Worm (Caenorhabditis elegans) whole organism, young adult: ENCODE measurements around the gene T03G6.3.

Source experiments
- B0261.1 ChIP-seq: sonication (generic microtip); optimal IDR thresholded peaks from 2 replicates; lab custom pipeline; 2016; ENCODE audit warnings: mild to moderate bottlenecking, missing genetic modification characterization, moderate library complexity, missing compliant biosample characterization
- F23B12.7 ChIP-seq: sonication (generic microtip); optimal IDR thresholded peaks from 2 replicates; lab custom pipeline; 2017; ENCODE audit warnings: missing genetic modification characterization, mild to moderate bottlenecking, missing compliant biosample characterization, antibody characterized with exemption, moderate library complexity; ENCODE audit not compliant: insufficient read depth
- F52B5.7 ChIP-seq: sonication (generic microtip); optimal IDR thresholded peaks from 2 replicates; lab custom pipeline; 2016; ENCODE audit warnings: mild to moderate bottlenecking, missing genetic modification characterization, missing compliant biosample characterization
- F57A8.1 ChIP-seq: fragments of 200-800 bp; sonication (Bioruptor generic); optimal IDR thresholded peaks from 2 replicates; lab custom pipeline; 2018; ENCODE audit warnings: mild to moderate bottlenecking, missing genetic modification characterization, moderate library complexity, missing compliant biosample characterization
- K11D2.4 ChIP-seq: fragments of 200-800 bp; sonication (Bioruptor generic); IDR thresholded peaks from 2 replicates; pipeline ENCODE4 v1.3.6; 2022; ENCODE audit warnings: missing genetic modification reagents, missing genetic modification characterization, missing compliant biosample characterization
- Y79H2A.3 ChIP-seq: fragments of 200-800 bp; sonication (Bioruptor generic); conservative IDR thresholded peaks from 2 replicates; pipeline ENCODE4 v1.3.6; 2022; ENCODE audit warnings: missing genetic modification reagents, missing genetic modification characterization, missing compliant biosample characterization
- ZK185.1 ChIP-seq: sonication (generic microtip); optimal IDR thresholded peaks from 2 replicates; lab custom pipeline; 2016; ENCODE audit warnings: mild to moderate bottlenecking, missing genetic modification characterization, missing compliant biosample characterization; ENCODE audit not compliant: poor library complexity, severe bottlenecking
- atf-7 ChIP-seq: sonication (generic microtip); optimal IDR thresholded peaks from 2 replicates; lab custom pipeline; 2017; ENCODE audit warnings: mild to moderate bottlenecking, missing genetic modification characterization, missing compliant biosample characterization
- attf-5 ChIP-seq: fragments of 200-800 bp; sonication (Bioruptor generic); optimal IDR thresholded peaks from 2 replicates; lab custom pipeline; 2018; ENCODE audit warnings: mild to moderate bottlenecking, missing genetic modification characterization, missing compliant biosample characterization
- ceh-27 ChIP-seq: fragments of 200-800 bp; sonication (Bioruptor generic); optimal IDR thresholded peaks from 2 replicates; lab custom pipeline; 2018; ENCODE audit warnings: mild to moderate bottlenecking, missing genetic modification characterization, moderate library complexity, missing compliant biosample characterization
- chd-7 ChIP-seq: sonication (generic microtip); optimal IDR thresholded peaks from 2 replicates; lab custom pipeline; 2016; ENCODE audit warnings: mild to moderate bottlenecking, missing genetic modification characterization, moderate library complexity, missing compliant biosample characterization
- die-1 ChIP-seq: sonication (generic microtip); optimal IDR thresholded peaks from 2 replicates; lab custom pipeline; 2016; ENCODE audit warnings: missing genotype, mild to moderate bottlenecking, missing genetic modification characterization, missing compliant biosample characterization
- dox-1 ChIP-seq: fragments of 200-800 bp; sonication (Bioruptor generic); IDR thresholded peaks from 2 replicates; pipeline ENCODE4 v1.3.6; 2022; ENCODE audit warnings: missing genetic modification reagents, missing genetic modification characterization, missing compliant biosample characterization
- efl-1 ChIP-seq: fragments of 150-350 bp; optimal IDR thresholded peaks from 2 replicates; lab custom pipeline; 2014; ENCODE audit warnings: missing biosample characterization, missing genetic modification reagents, missing genetic modification characterization
- ekl-4 ChIP-seq: fragments of 200-800 bp; sonication (Bioruptor generic); IDR thresholded peaks from 2 replicates; pipeline ENCODE4 v1.3.6; 2022; ENCODE audit warnings: missing genetic modification reagents, missing genetic modification characterization, missing compliant biosample characterization
- ets-4 ChIP-seq: fragments of 200-800 bp; sonication (Bioruptor generic); optimal IDR thresholded peaks from 2 replicates; lab custom pipeline; 2018; ENCODE audit warnings: mild to moderate bottlenecking, missing genetic modification characterization, missing compliant biosample characterization
- him-1 ChIP-seq: sonication (generic microtip); optimal IDR thresholded peaks from 2 replicates; lab custom pipeline; 2016; ENCODE audit warnings: missing genotype, missing genetic modification reagents, missing genetic modification characterization, missing compliant biosample characterization
- hrde-1 ChIP-seq: sonication (generic microtip); optimal IDR thresholded peaks from 2 replicates; lab custom pipeline; 2016; ENCODE audit warnings: missing genetic modification characterization, mild to moderate bottlenecking, missing compliant biosample characterization, moderate library complexity, missing genotype, missing genetic modification reagents, borderline replicate concordance
- lin-35 ChIP-seq, 3 experiments: fragments of 150-350 bp in 2 of 3; sonication (generic microtip) in 1 of 3; optimal IDR thresholded peaks; 2 replicates each; lab custom pipeline; 2014 to 2018; ENCODE audit warnings: missing biosample characterization in 3 of 3, missing genetic modification characterization in 3 of 3, missing genetic modification reagents in 3 of 3
- lir-1 ChIP-seq: fragments of 200-800 bp; sonication (Bioruptor generic); conservative IDR thresholded peaks from 2 replicates; pipeline ENCODE4 v1.3.6; 2022; ENCODE audit warnings: missing genetic modification reagents, missing genetic modification characterization, missing compliant biosample characterization
- madf-10 ChIP-seq: sonication (generic microtip); optimal IDR thresholded peaks from 2 replicates; lab custom pipeline; 2016; ENCODE audit warnings: mild to moderate bottlenecking, missing genetic modification characterization, missing compliant biosample characterization
- mes-4 ChIP-seq: sonication (generic microtip); optimal IDR thresholded peaks from 2 replicates; lab custom pipeline; 2016; ENCODE audit warnings: missing genotype, missing genetic modification characterization, missing compliant biosample characterization
- nfya-2 ChIP-seq: fragments of 200-800 bp; sonication (Bioruptor generic); IDR thresholded peaks from 2 replicates; pipeline ENCODE4 v1.3.6; 2022; ENCODE audit warnings: missing genetic modification reagents, missing genetic modification characterization, missing compliant biosample characterization
- nhr-120 ChIP-seq: fragments of 200-800 bp; sonication (Bioruptor generic); IDR thresholded peaks from 2 replicates; pipeline ENCODE4 v1.3.6; 2022; ENCODE audit warnings: missing genetic modification characterization, missing compliant biosample characterization
- nhr-80 ChIP-seq: sonication (generic microtip); optimal IDR thresholded peaks from 2 replicates; lab custom pipeline; 2016; ENCODE audit warnings: missing genetic modification characterization, missing compliant biosample characterization
- nhr-90 ChIP-seq: sonication (generic microtip); optimal IDR thresholded peaks from 2 replicates; lab custom pipeline; 2016; ENCODE audit warnings: missing genotype, mild to moderate bottlenecking, missing genetic modification characterization, missing compliant biosample characterization
- repo-1 ChIP-seq: sonication (generic microtip); optimal IDR thresholded peaks from 2 replicates; lab custom pipeline; 2017; ENCODE audit warnings: mild to moderate bottlenecking, missing genetic modification characterization, missing compliant biosample characterization
- snpc-1.3 ChIP-seq: sonication (generic microtip); optimal IDR thresholded peaks from 2 replicates; lab custom pipeline; 2017; ENCODE audit warnings: missing genetic modification characterization, mild to moderate bottlenecking, missing compliant biosample characterization, antibody characterized with exemption, moderate library complexity, missing genotype, missing genetic modification reagents; ENCODE audit not compliant: insufficient read depth
- somi-1 ChIP-seq: fragments of 200-800 bp; sonication (Bioruptor generic); optimal IDR thresholded peaks from 2 replicates; lab custom pipeline; 2018; ENCODE audit warnings: mild to moderate bottlenecking, missing genetic modification characterization, missing compliant biosample characterization
- tbp1 ChIP-seq: fragments of 200-800 bp; sonication (Bioruptor generic); optimal IDR thresholded peaks from 2 replicates; lab custom pipeline; 2018; ENCODE audit warnings: mild to moderate bottlenecking, missing genetic modification characterization, missing compliant biosample characterization
- unc-130 ChIP-seq: sonication (generic microtip); optimal IDR thresholded peaks from 2 replicates; lab custom pipeline; 2016; ENCODE audit warnings: missing genetic modification reagents, missing genetic modification characterization, missing compliant biosample characterization
- xnd-1 ChIP-seq: sonication (generic microtip); optimal IDR thresholded peaks from 2 replicates; lab custom pipeline; 2016; ENCODE audit warnings: missing genotype, missing genetic modification reagents, missing genetic modification characterization, missing compliant biosample characterization
- ztf-18 ChIP-seq: sonication (generic microtip); optimal IDR thresholded peaks from 2 replicates; lab custom pipeline; 2016; ENCODE audit warnings: missing genotype, mild to moderate bottlenecking, missing genetic modification characterization, missing compliant biosample characterization
- ztf-25 ChIP-seq: fragments of 200-800 bp; sonication (Bioruptor generic); IDR thresholded peaks from 2 replicates; pipeline ENCODE4 v1.3.6; 2022; ENCODE audit warnings: missing genetic modification reagents, missing genetic modification characterization, missing compliant biosample characterization
- ztf-26 ChIP-seq: sonication (generic microtip); optimal IDR thresholded peaks from 2 replicates; lab custom pipeline; 2017; ENCODE audit warnings: missing genetic modification characterization, missing compliant biosample characterization
- ztf-28 ChIP-seq: fragments of 200-800 bp; sonication (Bioruptor generic); IDR thresholded peaks from 2 replicates; pipeline ENCODE4 v1.3.6; 2022; ENCODE audit warnings: missing genetic modification reagents, missing genetic modification characterization, missing compliant biosample characterization
- ztf-6 ChIP-seq: fragments of 200-800 bp; sonication (Bioruptor generic); IDR thresholded peaks from 2 replicates; pipeline ENCODE4 v1.3.6; 2022; ENCODE audit warnings: missing genetic modification reagents, missing genetic modification characterization, missing compliant biosample characterization

The T03G6.3 gene

DNA sequence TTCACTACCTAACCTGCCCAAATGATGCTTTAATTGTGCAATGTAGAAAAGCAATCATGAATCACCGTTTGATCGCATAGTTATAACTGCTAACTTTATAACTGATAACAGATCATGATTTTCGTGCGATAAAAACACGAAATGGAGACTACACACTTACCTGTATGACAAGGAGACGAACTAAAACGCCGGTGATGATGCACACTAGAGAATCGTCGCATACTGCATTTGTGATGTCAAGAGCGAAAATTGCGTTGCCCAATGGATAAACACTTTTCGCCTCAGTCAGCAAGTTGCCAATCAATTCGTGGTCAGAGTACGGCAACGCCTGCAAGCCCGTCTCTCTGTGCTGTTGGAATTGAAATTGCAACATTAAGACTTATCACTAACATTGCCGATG, 46.5 kb downstream of the T03G6.3 start (continued):
- TF ChIP-seq tbp1 (GFP tag; lab: Kevin White, UChicago) (peak; percentile 37), ztf-28 (GFP tag; lab: Robert Waterston, UW) (no peak), ztf-25 (no peak), ekl-4 (GFP tag; lab: Robert Waterston, UW) (no peak), nhr-90 (tag; lab: Kevin White, UChicago) (peak; percentile 42), die-1 (no peak), efl-1 (GFP tag; lab: Kevin White, UChicago) (no peak), repo-1 (no peak), dox-1 (GFP tag; lab: Robert Waterston, UW) (peak; percentile 62), ZK185.1 (tag; lab: Kevin White, UChicago) (peak; percentile 6), ztf-26 (no peak), F57A8.1 (no peak), F52B5.7 (tag; lab: Kevin White, UChicago) (no peak), atf-7 (tag; lab: Kevin White, UChicago) (peak; percentile 72), Y79H2A.3 (no peak), ceh-27 (no peak), attf-5 (no peak), lir-1 (GFP tag; lab: Robert Waterston, UW) (no peak), hrde-1 (no peak), chd-7 (tag; lab: Kevin White, UChicago) (peak; percentile 22), madf-10 (tag; lab: Kevin White, UChicago) (peak; percentile 55), ztf-18 (no peak), xnd-1 (tag; lab: Kevin White, UChicago) (no peak), unc-130 (GFP tag; lab: Kevin White, UChicago) (no peak)
- TF ChIP-seq, all 124 proteins: peak for 17

- TF ChIP-seq nhr-120 (GFP tag; lab: Robert Waterston, UW), result no peak
- TF ChIP-seq ets-4 (GFP tag; lab: Kevin White, UChicago), result no peak
- TF ChIP-seq ztf-6 (GFP tag; lab: Robert Waterston, UW), result no peak
- no peak for TF ChIP-seq somi-1
- TF ChIP-seq him-1, result no peak
- no peak for TF ChIP-seq mes-4 (tag; lab: Kevin White, UChicago)
- TF ChIP-seq B0261.1 (tag; lab: Kevin White, UChicago), result no peak
- TF ChIP-seq snpc-1.3, result no peak
- no peak for TF ChIP-seq K11D2.4 (GFP tag; lab: Robert Waterston, UW)
- TF ChIP-seq lin-35 (GFP tag; optimal IDR thresholded peaks at IDR 0.05; lab: Kevin White, UChicago), result no peak
- TF ChIP-seq ztf-18, result no peak
- TF ChIP-seq F52B5.7 (tag; lab: Kevin White, UChicago), result no peak
- TF ChIP-seq nfya-2, result no peak
Observed at ce11 chrX:2567761-2568160, 47.8 kb downstream of the T03G6.3 start.

DNA sequence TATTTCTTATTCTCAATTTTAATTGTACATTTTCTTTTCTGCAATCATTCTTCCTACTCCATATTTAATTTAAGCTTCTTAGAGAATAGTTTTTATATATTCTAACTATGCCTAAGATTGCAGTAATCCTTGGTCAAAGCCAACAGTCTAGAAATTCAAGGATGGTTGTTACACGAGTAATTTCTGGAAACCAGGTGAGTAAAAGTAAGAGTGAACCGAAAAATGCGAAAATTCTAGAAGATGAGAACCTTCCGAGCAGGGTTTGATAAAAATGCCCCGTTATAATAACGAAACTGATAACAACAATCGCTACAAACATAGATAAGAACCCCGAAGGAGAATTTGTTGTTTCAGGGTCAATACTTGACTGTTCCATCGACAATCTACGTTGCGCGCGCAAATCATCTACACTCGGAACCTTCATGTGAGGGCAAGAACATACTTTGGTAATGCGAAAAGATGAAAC, 50.2 kb downstream of the T03G6.3 start, which contains the start of gene F52H2.15:
F52H2.15 (plus strand) TSS at position 51 of the 466 bp plus-strand sequence.
- TF ChIP-seq F23B12.7 (tag; lab: Kevin White, UChicago) (no peak), nhr-80 (peak; percentile 49)
